Worm (Caenorhabditis elegans) whole organism, young adult: ENCODE measurements around the gene F02E11.7.

Experiments
- B0035.1 ChIP-seq: sonication (generic microtip); optimal IDR thresholded peaks from 2 replicates; lab custom pipeline; 2016; ENCODE audit warnings: missing genetic modification characterization, mild to moderate bottlenecking, missing compliant biosample characterization, missing genotype, missing genetic modification reagents
- B0336.3 ChIP-seq: fragments of 200-800 bp; sonication (Bioruptor generic); IDR thresholded peaks from 2 replicates; pipeline ENCODE4 v1.3.6; 2022; ENCODE audit warnings: missing genetic modification characterization, missing compliant biosample characterization
- C17E4.6 ChIP-seq: fragments of 200-800 bp; sonication (Bioruptor generic); IDR thresholded peaks from 2 replicates; pipeline ENCODE4 v1.3.6; 2022; ENCODE audit warnings: missing genetic modification reagents, missing genetic modification characterization, missing compliant biosample characterization
- F22D6.2 ChIP-seq: sonication (generic microtip); optimal IDR thresholded peaks from 2 replicates; lab custom pipeline; 2016; ENCODE audit warnings: mild to moderate bottlenecking, missing genetic modification characterization, missing compliant biosample characterization
- F49E8.2 ChIP-seq: sonication (generic microtip); optimal IDR thresholded peaks from 3 replicates; lab custom pipeline; 2017; ENCODE audit warnings: missing genetic modification characterization, mild to moderate bottlenecking, missing compliant biosample characterization, antibody characterized with exemption, moderate library complexity; ENCODE audit not compliant: insufficient read depth
- F52B5.7 ChIP-seq: sonication (generic microtip); optimal IDR thresholded peaks from 2 replicates; lab custom pipeline; 2016; ENCODE audit warnings: mild to moderate bottlenecking, missing genetic modification characterization, missing compliant biosample characterization
- F57A8.1 ChIP-seq: fragments of 200-800 bp; sonication (Bioruptor generic); optimal IDR thresholded peaks from 2 replicates; lab custom pipeline; 2018; ENCODE audit warnings: mild to moderate bottlenecking, missing genetic modification characterization, moderate library complexity, missing compliant biosample characterization
- K12H6.12 ChIP-seq: fragments of 200-800 bp; sonication (Bioruptor generic); optimal IDR thresholded peaks from 2 replicates; lab custom pipeline; 2018; ENCODE audit warnings: mild to moderate bottlenecking, missing genetic modification characterization, missing compliant biosample characterization
- T07F8.4 ChIP-seq: sonication (generic microtip); optimal IDR thresholded peaks from 2 replicates; lab custom pipeline; 2016; ENCODE audit warnings: mild to moderate bottlenecking, missing genetic modification characterization, moderate library complexity, missing compliant biosample characterization
- Y53F4B.3 ChIP-seq: fragments of 200-800 bp; sonication (Bioruptor generic); IDR thresholded peaks from 2 replicates; pipeline ENCODE4 v1.3.6; 2022; ENCODE audit warnings: missing genetic modification reagents, missing genetic modification characterization, missing compliant biosample characterization
- Y53G8AR.9 ChIP-seq: fragments of 200-800 bp; sonication (Bioruptor generic); conservative IDR thresholded peaks from 2 replicates; pipeline ENCODE4 v1.3.6; 2022; ENCODE audit warnings: missing genetic modification reagents, missing genetic modification characterization, missing compliant biosample characterization
- Y56A3A.18 ChIP-seq: fragments of 200-800 bp; sonication (Bioruptor generic); IDR thresholded peaks from 2 replicates; pipeline ENCODE4 v1.3.6; 2022; ENCODE audit warnings: missing genetic modification reagents, missing genetic modification characterization, missing compliant biosample characterization
- Y95B8A.8 ChIP-seq: fragments of 200-800 bp; sonication (Bioruptor generic); IDR thresholded peaks from 2 replicates; pipeline ENCODE4 v1.3.6; 2022; ENCODE audit warnings: missing genetic modification reagents, missing genetic modification characterization, missing compliant biosample characterization
- aptf-3 ChIP-seq: fragments of 200-800 bp; sonication (Bioruptor generic); IDR thresholded peaks from 2 replicates; pipeline ENCODE4 v1.3.6; 2022; ENCODE audit warnings: missing genetic modification characterization, missing compliant biosample characterization
- atf-7 ChIP-seq: sonication (generic microtip); optimal IDR thresholded peaks from 2 replicates; lab custom pipeline; 2017; ENCODE audit warnings: mild to moderate bottlenecking, missing genetic modification characterization, missing compliant biosample characterization
- attf-5 ChIP-seq: fragments of 200-800 bp; sonication (Bioruptor generic); optimal IDR thresholded peaks from 2 replicates; lab custom pipeline; 2018; ENCODE audit warnings: mild to moderate bottlenecking, missing genetic modification characterization, missing compliant biosample characterization
- bed-1 ChIP-seq: fragments of 200-800 bp; sonication (Bioruptor generic); IDR thresholded peaks from 2 replicates; pipeline ENCODE4 v1.3.6; 2022; ENCODE audit warnings: missing genetic modification reagents, missing genetic modification characterization, missing compliant biosample characterization
- ceh-100 ChIP-seq: fragments of 200-800 bp; sonication (Bioruptor generic); IDR thresholded peaks from 2 replicates; pipeline ENCODE4 v1.3.6; 2022; ENCODE audit warnings: missing genetic modification reagents, missing genetic modification characterization, missing compliant biosample characterization
- ceh-27 ChIP-seq: fragments of 200-800 bp; sonication (Bioruptor generic); optimal IDR thresholded peaks from 2 replicates; lab custom pipeline; 2018; ENCODE audit warnings: mild to moderate bottlenecking, missing genetic modification characterization, moderate library complexity, missing compliant biosample characterization
- ceh-91 ChIP-seq: fragments of 200-800 bp; sonication (Bioruptor generic); IDR thresholded peaks from 2 replicates; pipeline ENCODE4 v1.3.6; 2022; ENCODE audit warnings: missing genetic modification reagents, missing genetic modification characterization, missing compliant biosample characterization
- dox-1 ChIP-seq: fragments of 200-800 bp; sonication (Bioruptor generic); IDR thresholded peaks from 2 replicates; pipeline ENCODE4 v1.3.6; 2022; ENCODE audit warnings: missing genetic modification reagents, missing genetic modification characterization, missing compliant biosample characterization
- dpff-1 ChIP-seq: sonication (generic microtip); optimal IDR thresholded peaks from 2 replicates; lab custom pipeline; 2017; ENCODE audit warnings: mild to moderate bottlenecking, missing genetic modification characterization, missing compliant biosample characterization
- dpl-1 ChIP-seq: fragments of 150-350 bp; optimal IDR thresholded peaks from 2 replicates; lab custom pipeline; 2014; ENCODE audit warnings: missing biosample characterization, missing genetic modification reagents, missing genetic modification characterization
- fkh-3 ChIP-seq: sonication (generic microtip); optimal IDR thresholded peaks from 2 replicates; lab custom pipeline; 2016; ENCODE audit warnings: mild to moderate bottlenecking, missing genetic modification characterization, missing compliant biosample characterization
- hmg-1.2 ChIP-seq: fragments of 200-800 bp; sonication (Bioruptor generic); IDR thresholded peaks from 2 replicates; pipeline ENCODE4 v1.3.6; 2022; ENCODE audit warnings: missing genetic modification reagents, missing genetic modification characterization, missing compliant biosample characterization
- hsf-1 ChIP-seq: fragments of 200-800 bp; sonication (Bioruptor generic); IDR thresholded peaks from 2 replicates; pipeline ENCODE4 v1.3.6; 2022; ENCODE audit warnings: missing genetic modification reagents, missing genetic modification characterization, missing compliant biosample characterization
- lag-1 ChIP-seq: fragments of 200-800 bp; sonication (Bioruptor generic); IDR thresholded peaks from 2 replicates; pipeline ENCODE4 v1.3.6; 2022; ENCODE audit warnings: missing genetic modification reagents, missing genetic modification characterization, missing compliant biosample characterization
- let-607 ChIP-seq, 2 experiments: fragments of 200-800 bp in 1 of 2; sonication (Bioruptor generic) in 1 of 2; sonication (generic microtip) in 1 of 2; optimal IDR thresholded peaks; 2 replicates each; lab custom pipeline; 2016 to 2018; ENCODE audit warnings: mild to moderate bottlenecking in 2 of 2, missing compliant biosample characterization in 2 of 2, missing genetic modification characterization in 2 of 2, moderate library complexity in 2 of 2, missing genotype in 1 of 2
- lin-26 ChIP-seq: fragments of 200-800 bp; sonication (Bioruptor generic); IDR thresholded peaks from 2 replicates; pipeline ENCODE4 v1.3.6; 2022; ENCODE audit warnings: missing genetic modification reagents, missing genetic modification characterization, missing compliant biosample characterization
- lin-35 ChIP-seq, 3 experiments: fragments of 150-350 bp in 2 of 3; sonication (generic microtip) in 1 of 3; optimal IDR thresholded peaks; 2 replicates each; lab custom pipeline; 2014 to 2018; ENCODE audit warnings: missing biosample characterization in 3 of 3, missing genetic modification characterization in 3 of 3, missing genetic modification reagents in 3 of 3
- madf-10 ChIP-seq: sonication (generic microtip); optimal IDR thresholded peaks from 2 replicates; lab custom pipeline; 2016; ENCODE audit warnings: mild to moderate bottlenecking, missing genetic modification characterization, missing compliant biosample characterization
- mcd-1 ChIP-seq: fragments of 200-800 bp; sonication (Bioruptor generic); IDR thresholded peaks from 2 replicates; pipeline ENCODE4 v1.3.6; 2022; ENCODE audit warnings: missing genetic modification reagents, missing genetic modification characterization, missing compliant biosample characterization
- mes-4 ChIP-seq: sonication (generic microtip); optimal IDR thresholded peaks from 2 replicates; lab custom pipeline; 2016; ENCODE audit warnings: missing genotype, missing genetic modification characterization, missing compliant biosample characterization
- nhr-80 ChIP-seq: sonication (generic microtip); optimal IDR thresholded peaks from 2 replicates; lab custom pipeline; 2016; ENCODE audit warnings: missing genetic modification characterization, missing compliant biosample characterization
- nhr-90 ChIP-seq: sonication (generic microtip); optimal IDR thresholded peaks from 2 replicates; lab custom pipeline; 2016; ENCODE audit warnings: missing genotype, mild to moderate bottlenecking, missing genetic modification characterization, missing compliant biosample characterization
- rpc-1 ChIP-seq, 2 experiments: fragments of 150-350 bp in 1 of 2; sonication (generic microtip) in 1 of 2; optimal IDR thresholded peaks; 2 replicates each; lab custom pipeline; 2014 to 2018; ENCODE audit warnings: missing biosample characterization in 1 of 2, missing genetic modification characterization in 1 of 2, missing genetic modification reagents in 1 of 2, missing genotype in 1 of 2
- sea-2 ChIP-seq: fragments of 200-800 bp; sonication (Bioruptor generic); IDR thresholded peaks from 2 replicates; pipeline ENCODE4 v1.3.6; 2022; ENCODE audit warnings: missing genetic modification characterization, missing compliant biosample characterization
- snpc-1.1 ChIP-seq: sonication (generic microtip); optimal IDR thresholded peaks from 2 replicates; lab custom pipeline; 2017; ENCODE audit warnings: missing genetic modification characterization, mild to moderate bottlenecking, missing compliant biosample characterization, antibody characterized with exemption, moderate library complexity, missing genotype, missing genetic modification reagents; ENCODE audit not compliant: insufficient read depth
- snpc-1.3 ChIP-seq: sonication (generic microtip); optimal IDR thresholded peaks from 2 replicates; lab custom pipeline; 2017; ENCODE audit warnings: missing genetic modification characterization, mild to moderate bottlenecking, missing compliant biosample characterization, antibody characterized with exemption, moderate library complexity, missing genotype, missing genetic modification reagents; ENCODE audit not compliant: insufficient read depth
- tbx-9 ChIP-seq: sonication (generic microtip); optimal IDR thresholded peaks from 2 replicates; lab custom pipeline; 2016; ENCODE audit warnings: borderline replicate concordance, missing genetic modification characterization, inconsistent platforms, missing compliant biosample characterization
- ztf-6 ChIP-seq: fragments of 200-800 bp; sonication (Bioruptor generic); IDR thresholded peaks from 2 replicates; pipeline ENCODE4 v1.3.6; 2022; ENCODE audit warnings: missing genetic modification reagents, missing genetic modification characterization, missing compliant biosample characterization

Gene F02E11.7

DNA sequence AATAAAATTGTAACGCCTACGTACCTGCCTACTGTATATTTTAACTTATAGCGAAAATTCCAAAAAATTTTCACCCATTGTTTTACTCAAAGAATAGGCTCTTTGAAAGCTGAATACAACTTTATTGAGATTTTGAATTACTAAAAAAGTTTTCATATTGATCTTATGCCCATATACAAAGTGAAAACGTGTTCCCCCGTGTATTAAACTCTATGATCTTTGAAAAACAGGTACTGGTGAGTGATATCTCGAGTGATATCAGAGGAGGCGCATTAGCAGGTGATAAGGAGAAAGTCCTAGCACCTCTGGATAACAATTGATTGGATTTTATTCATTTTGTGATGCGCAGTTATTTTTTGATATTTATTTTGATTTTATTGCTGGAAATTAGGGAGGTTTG is 27.3 kb upstream of the F02E11.7 start, which contains the start of gene C17F4.3:
Gene C17F4.3, plus strand, starts transcription at position 301 of the 400 bp plus-strand sequence.
- TF ChIP-seq bed-1 (GFP tag; lab: Robert Waterston, UW), result no peak
- no peak for TF ChIP-seq ceh-27
- no peak for TF ChIP-seq lin-35 (GFP tag; optimal IDR thresholded peaks at IDR 0.05; lab: Kevin White, UChicago)
- no peak for TF ChIP-seq mes-4
- no peak for TF ChIP-seq dpff-1 (tag; lab: Kevin White, UChicago)
- TF ChIP-seq F57A8.1 (GFP tag; lab: Kevin White, UChicago), result no peak
- no peak for TF ChIP-seq K12H6.12
- no peak for TF ChIP-seq C17E4.6
- no peak for TF ChIP-seq B0336.3 (GFP tag; lab: Robert Waterston, UW)
- TF ChIP-seq snpc-1.3, result no peak
- TF ChIP-seq aptf-3 (GFP tag; lab: Robert Waterston, UW), result no peak
- TF ChIP-seq lag-1, result no peak
- no peak for TF ChIP-seq mcd-1 (GFP tag; lab: Robert Waterston, UW)
- TF ChIP-seq F52B5.7 (tag; lab: Kevin White, UChicago), result no peak
- no peak for TF ChIP-seq Y53F4B.3 (GFP tag; lab: Robert Waterston, UW)
- TF ChIP-seq, all 124 proteins: peak for 0

DNA sequence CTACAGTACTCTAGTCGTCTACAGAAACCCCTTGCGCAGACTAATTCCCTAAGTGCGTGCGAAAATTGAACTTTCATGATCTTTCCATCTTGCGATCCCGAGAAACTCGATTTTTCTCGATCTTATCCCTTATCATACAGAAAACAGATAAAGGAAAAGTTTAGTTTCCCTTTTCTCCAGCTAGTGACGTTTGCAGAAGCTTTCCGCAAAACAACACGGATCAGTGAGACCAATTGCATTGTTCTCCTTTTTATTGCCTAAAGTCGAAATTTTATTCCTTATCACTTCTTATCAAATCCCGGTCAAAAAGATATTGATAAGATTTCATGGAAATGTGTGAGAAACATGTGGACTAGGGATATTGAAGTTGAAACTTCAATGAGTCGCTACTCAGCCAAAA is 25.6 kb upstream of the F02E11.7 start:
- no peak for TF ChIP-seq Y95B8A.8 (GFP tag; lab: Robert Waterston, UW)

- TF ChIP-seq F22D6.2 (tag; lab: Kevin White, UChicago), result no peak
- no peak for TF ChIP-seq rpc-1 (optimal IDR thresholded peaks at IDR 0.05; lab: Kevin White, UChicago)
- TF ChIP-seq rpc-1 (tag; optimal IDR thresholded peaks at IDR 0.05; lab: Kevin White, UChicago), result no peak
- TF ChIP-seq B0336.3 (GFP tag; lab: Robert Waterston, UW), result no peak
- TF ChIP-seq lin-35 (GFP tag; optimal IDR thresholded peaks at IDR 0.05; lab: Kevin White, UChicago), result no peak
- no peak for TF ChIP-seq nhr-90 (tag; lab: Kevin White, UChicago)
- TF ChIP-seq hmg-1.2 (GFP tag; lab: Robert Waterston, UW), result no peak
- TF ChIP-seq F49E8.2, result no peak
- TF ChIP-seq aptf-3 (GFP tag; lab: Robert Waterston, UW), result no peak
- TF ChIP-seq snpc-1.1 (tag; lab: Kevin White, UChicago), result no peak
Observed at ce11 chrII:3244070-3244469, 23.4 kb upstream of the F02E11.7 start, which contains the start of gene C17F4.12. Gene C17F4.12, minus strand, starts transcription at chrII:3244170.

ce11 chrII:3244758-3245157 is 22.7 kb upstream of the F02E11.7 start:
- TF ChIP-seq attf-5 (GFP tag; lab: Kevin White, UChicago) (no peak), nhr-90 (tag; lab: Kevin White, UChicago) (peak; percentile 43), Y53G8AR.9 (GFP tag; lab: Robert Waterston, UW) (peak; percentile 47; the same call in 1 of the 2 replicates), nhr-80 (tag; lab: Kevin White, UChicago) (peak; percentile 74)

ce11 chrII:3245836-3246235 is 21.6 kb upstream of the F02E11.7 start, which contains the start of gene C17F4.7:
Gene C17F4.7, minus strand, starts transcription at chrII:3246015.
- TF ChIP-seq attf-5 (GFP tag; lab: Kevin White, UChicago), result peak; percentile 2
- no peak for TF ChIP-seq F49E8.2
- TF ChIP-seq dpl-1, result no peak
- peak; percentile 46 for TF ChIP-seq dox-1 (GFP tag; lab: Robert Waterston, UW)
- no peak for TF ChIP-seq sea-2 (GFP tag; lab: Robert Waterston, UW)
- no peak for TF ChIP-seq T07F8.4 (tag; lab: Kevin White, UChicago)
- no peak for TF ChIP-seq ztf-6
- TF ChIP-seq fkh-3 (tag; lab: Kevin White, UChicago), result no peak
- no peak for TF ChIP-seq mcd-1 (GFP tag; lab: Robert Waterston, UW)
- peak; percentile 11 for TF ChIP-seq madf-10 (tag; lab: Kevin White, UChicago)
- TF ChIP-seq lin-26 (GFP tag; lab: Robert Waterston, UW), result no peak
- no peak for TF ChIP-seq let-607 (tag; optimal IDR thresholded peaks at IDR 0.05; lab: Kevin White, UChicago)
- TF ChIP-seq ceh-100, result no peak
- no peak for TF ChIP-seq ceh-91 (GFP tag; lab: Robert Waterston, UW)
- TF ChIP-seq tbx-9 (tag; lab: Kevin White, UChicago), result no peak
- TF ChIP-seq atf-7, result peak; percentile 50
- no peak for TF ChIP-seq Y56A3A.18 (GFP tag; lab: Robert Waterston, UW)
- TF ChIP-seq hsf-1 (GFP tag; lab: Robert Waterston, UW), result no peak
- TF ChIP-seq B0035.1, result no peak
